Fruit fly (Drosophila melanogaster) whole organism, embryonic: ENCODE data around the gene CG14015.

Experiments used
- ATbp ChIP-seq: fragments of 200-800 bp; sonication (Bioruptor generic); optimal IDR thresholded peaks from 2 replicates; lab custom pipeline; 2017; ENCODE audit warnings: missing biosample characterization, mild to moderate bottlenecking, missing genetic modification characterization, missing genetic modification reagents
- B-H2 ChIP-seq: fragments of 200-800 bp; sonication (Bioruptor generic); optimal IDR thresholded peaks from 2 replicates; lab custom pipeline; 2018; ENCODE audit warnings: missing biosample characterization, mild to moderate bottlenecking, missing genetic modification characterization
- BEAF-32 ChIP-seq: fragments of 200-800 bp; sonication (Bioruptor generic); optimal IDR thresholded peaks from 3 replicates; lab custom pipeline; 2017; ENCODE audit warnings: missing biosample characterization, missing genetic modification characterization, mild to moderate bottlenecking, moderate library complexity, missing genetic modification reagents
- CG10565 ChIP-seq: fragments of 200-800 bp; sonication (Bioruptor generic); optimal IDR thresholded peaks from 3 replicates; lab custom pipeline; 2016; ENCODE audit warnings: missing biosample characterization, mild to moderate bottlenecking, missing genetic modification characterization
- CG11085 ChIP-seq: fragments of 200-800 bp; sonication (Bioruptor generic); IDR thresholded peaks from 2 replicates; pipeline ENCODE4 v1.3.6; 2022; ENCODE audit warnings: missing biosample characterization, missing genetic modification characterization
- CG13624 ChIP-seq: fragments of 200-800 bp; sonication (Bioruptor generic); optimal IDR thresholded peaks from 2 replicates; lab custom pipeline; 2016; ENCODE audit warnings: missing biosample characterization, missing genetic modification characterization
- CG15073 ChIP-seq: fragments of 200-800 bp; sonication (Bioruptor generic); optimal IDR thresholded peaks from 2 replicates; lab custom pipeline; 2016; ENCODE audit warnings: missing biosample characterization, missing genetic modification characterization
- CG16813 ChIP-seq: fragments of 200-800 bp; sonication (Bioruptor generic); IDR thresholded peaks from 3 replicates; pipeline ENCODE4 v1.3.6; 2022; ENCODE audit warnings: missing biosample characterization, missing genetic modification characterization; ENCODE audit not compliant: partially characterized antibody
- CG18619 ChIP-seq: fragments of 200-800 bp; sonication (Bioruptor generic); optimal IDR thresholded peaks from 3 replicates; lab custom pipeline; 2017; ENCODE audit warnings: missing biosample characterization, mild to moderate bottlenecking, missing genetic modification characterization
- CG30403 ChIP-seq: fragments of 200-800 bp; sonication (Bioruptor generic); optimal IDR thresholded peaks from 3 replicates; lab custom pipeline; 2016; ENCODE audit warnings: missing biosample characterization, missing genetic modification characterization
- CG30431 ChIP-seq: fragments of 200-800 bp; sonication (Bioruptor generic); optimal IDR thresholded peaks from 2 replicates; lab custom pipeline; 2017; ENCODE audit warnings: missing biosample characterization, missing genetic modification characterization
- CG3838 ChIP-seq: fragments of 200-800 bp; sonication (Bioruptor generic); optimal IDR thresholded peaks from 3 replicates; lab custom pipeline; 2016; ENCODE audit warnings: missing biosample characterization, missing genetic modification characterization
- CG5953 ChIP-seq: fragments of 200-800 bp; sonication (Bioruptor generic); IDR thresholded peaks from 2 replicates; pipeline ENCODE4 v1.3.6; 2022; ENCODE audit warnings: missing biosample characterization, missing genetic modification characterization
- CG6765 ChIP-seq: fragments of 200-800 bp; sonication (Bioruptor generic); optimal IDR thresholded peaks from 3 replicates; lab custom pipeline; 2017; ENCODE audit warnings: missing biosample characterization, mild to moderate bottlenecking, missing genetic modification characterization
- CG7372 ChIP-seq: fragments of 200-800 bp; sonication (Bioruptor generic); IDR thresholded peaks from 2 replicates; pipeline ENCODE4 v1.3.6; 2022; ENCODE audit warnings: missing biosample characterization, missing genetic modification characterization
- CG9727 ChIP-seq: fragments of 200-800 bp; sonication (Bioruptor generic); optimal IDR thresholded peaks from 3 replicates; lab custom pipeline; 2017; ENCODE audit warnings: missing biosample characterization, mild to moderate bottlenecking, missing genetic modification characterization
- CHES-1-like ChIP-seq: fragments of 200-800 bp; sonication (Bioruptor generic); optimal IDR thresholded peaks from 2 replicates; lab custom pipeline; 2016; ENCODE audit warnings: missing biosample characterization, missing genetic modification characterization
- CTCF ChIP-seq: fragments of 200-800 bp; sonication (Bioruptor generic); optimal IDR thresholded peaks from 2 replicates; lab custom pipeline; 2017; ENCODE audit warnings: missing biosample characterization, mild to moderate bottlenecking, missing genetic modification characterization, moderate library complexity
- Camta ChIP-seq: fragments of 200-800 bp; sonication (Bioruptor generic); optimal IDR thresholded peaks from 2 replicates; lab custom pipeline; 2016; ENCODE audit warnings: missing biosample characterization, missing genetic modification characterization
- Dbx ChIP-seq: fragments of 200-800 bp; sonication (Bioruptor generic); IDR thresholded peaks from 3 replicates; pipeline ENCODE4 v1.3.6; 2022; ENCODE audit warnings: missing biosample characterization, missing genetic modification characterization
- Dek ChIP-seq: fragments of 200-800 bp; sonication (Bioruptor generic); optimal IDR thresholded peaks from 3 replicates; lab custom pipeline; 2019; ENCODE audit warnings: missing biosample characterization, mild to moderate bottlenecking, missing genetic modification characterization, moderate library complexity
- Dfd ChIP-seq, 2 experiments: fragments of >200 bp; optimal IDR thresholded peaks; 2 replicates each; lab custom pipeline; 2017; ENCODE audit warnings: missing biosample characterization in 2 of 2, missing genetic modification characterization in 2 of 2
- Dll ChIP-seq: fragments of 200-800 bp; sonication (Bioruptor generic); IDR thresholded peaks from 4 replicates; pipeline ENCODE4 v1.3.6; 2022; ENCODE audit warnings: missing biosample characterization, missing genetic modification characterization; ENCODE audit not compliant: partially characterized antibody
- Dp ChIP-seq: fragments of 200-800 bp; sonication (Bioruptor generic); optimal IDR thresholded peaks from 2 replicates; lab custom pipeline; 2018; ENCODE audit warnings: missing biosample characterization, mild to moderate bottlenecking, missing genetic modification characterization, moderate library complexity
- Gsc ChIP-seq: fragments of 200-800 bp; sonication (Bioruptor generic); IDR thresholded peaks from 2 replicates; pipeline ENCODE4 v1.3.6; 2022; ENCODE audit warnings: missing biosample characterization, missing genetic modification characterization
- HLHmδ ChIP-seq: fragments of 200-800 bp; sonication (Bioruptor generic); optimal IDR thresholded peaks from 2 replicates; lab custom pipeline; 2018; ENCODE audit warnings: missing biosample characterization, mild to moderate bottlenecking, missing genetic modification characterization, moderate library complexity
- Hr3 ChIP-seq: fragments of 200-800 bp; sonication (Bioruptor generic); optimal IDR thresholded peaks from 3 replicates; lab custom pipeline; 2016; ENCODE audit warnings: missing biosample characterization, missing genetic modification characterization
- Jarid2 ChIP-seq: fragments of 200-800 bp; sonication (Bioruptor generic); optimal IDR thresholded peaks from 3 replicates; lab custom pipeline; 2017; ENCODE audit warnings: mild to moderate bottlenecking, missing biosample characterization, missing genetic modification reagents, missing genetic modification characterization
- Max ChIP-seq: fragments of 200-800 bp; sonication (Bioruptor generic); optimal IDR thresholded peaks from 2 replicates; lab custom pipeline; 2016; ENCODE audit warnings: missing biosample characterization, mild to moderate bottlenecking, missing genetic modification characterization
- Opbp ChIP-seq: fragments of 200-800 bp; sonication (Bioruptor generic); IDR thresholded peaks from 3 replicates; pipeline ENCODE4 v1.3.6; 2022; ENCODE audit warnings: missing biosample characterization, missing genetic modification characterization; ENCODE audit not compliant: partially characterized antibody
- Six4 ChIP-seq: fragments of 200-800 bp; sonication (Bioruptor generic); optimal IDR thresholded peaks from 2 replicates; lab custom pipeline; 2016; ENCODE audit warnings: missing biosample characterization, missing genetic modification characterization
- abd-A ChIP-seq: fragments of 200-800 bp; sonication (Bioruptor generic); optimal IDR thresholded peaks from 3 replicates; lab custom pipeline; 2019; ENCODE audit warnings: missing biosample characterization, mild to moderate bottlenecking, missing genetic modification characterization, moderate library complexity
- bbx ChIP-seq: fragments of 200-800 bp; sonication (Bioruptor generic); IDR thresholded peaks from 2 replicates; pipeline ENCODE4 v1.3.6; 2022; ENCODE audit warnings: missing biosample characterization, missing genetic modification characterization; ENCODE audit not compliant: partially characterized antibody
- bigmax ChIP-seq: fragments of 200-800 bp; sonication (Bioruptor generic); optimal IDR thresholded peaks from 2 replicates; lab custom pipeline; 2018; ENCODE audit warnings: missing biosample characterization, mild to moderate bottlenecking, missing genetic modification characterization
- bowl ChIP-seq: fragments of 200-800 bp; sonication (Bioruptor generic); IDR thresholded peaks from 2 replicates; pipeline ENCODE4 v1.3.6; 2022; ENCODE audit warnings: missing biosample characterization, missing genetic modification characterization
- cato ChIP-seq: fragments of 200-800 bp; sonication (Bioruptor generic); optimal IDR thresholded peaks from 2 replicates; lab custom pipeline; 2016; ENCODE audit warnings: missing biosample characterization, missing genetic modification characterization, borderline replicate concordance
- corto ChIP-seq: fragments of 200-800 bp; sonication (Bioruptor generic); optimal IDR thresholded peaks from 2 replicates; lab custom pipeline; 2016; ENCODE audit warnings: missing biosample characterization, mild to moderate bottlenecking, missing genetic modification characterization, moderate library complexity
- crol ChIP-seq: fragments of 200-800 bp; sonication (Bioruptor generic); IDR thresholded peaks from 2 replicates; pipeline ENCODE4 v1.3.6; 2022; ENCODE audit warnings: missing biosample characterization, missing genetic modification characterization
- dysf ChIP-seq: fragments of 200-800 bp; sonication (Bioruptor generic); IDR thresholded peaks from 3 replicates; pipeline ENCODE4 v1.3.6; 2022; ENCODE audit warnings: missing biosample characterization, missing genetic modification characterization
- emc ChIP-seq: fragments of 200-800 bp; sonication (Bioruptor generic); optimal IDR thresholded peaks from 2 replicates; lab custom pipeline; 2016; ENCODE audit warnings: missing biosample characterization, missing genetic modification characterization
- gsb-n ChIP-seq: fragments of 200-800 bp; sonication (Bioruptor generic); optimal IDR thresholded peaks from 3 replicates; lab custom pipeline; 2018; ENCODE audit warnings: missing biosample characterization, mild to moderate bottlenecking, missing genetic modification characterization
- h ChIP-seq: fragments of >200 bp; optimal IDR thresholded peaks from 2 replicates; lab custom pipeline; 2017
- hbn ChIP-seq: fragments of 200-800 bp; sonication (Bioruptor generic); IDR thresholded peaks from 2 replicates; pipeline ENCODE4 v1.3.6; 2022; ENCODE audit warnings: missing biosample characterization, missing genetic modification characterization; ENCODE audit not compliant: partially characterized antibody
- kay ChIP-seq: fragments of 200-800 bp; sonication (Bioruptor generic); optimal IDR thresholded peaks from 2 replicates; lab custom pipeline; 2016; ENCODE audit warnings: missing biosample characterization, missing genetic modification characterization
- ken ChIP-seq: fragments of 200-800 bp; sonication (Bioruptor generic); IDR thresholded peaks from 3 replicates; pipeline ENCODE4 v1.3.6; 2022; ENCODE audit warnings: missing biosample characterization, missing genetic modification characterization
- odd ChIP-seq: fragments of 200-800 bp; sonication (Bioruptor generic); optimal IDR thresholded peaks from 2 replicates; lab custom pipeline; 2017; ENCODE audit warnings: missing biosample characterization, mild to moderate bottlenecking, missing genetic modification characterization
- onecut ChIP-seq: fragments of 200-800 bp; sonication (Bioruptor generic); IDR thresholded peaks from 2 replicates; pipeline ENCODE4 v1.3.6; 2022; ENCODE audit warnings: missing biosample characterization, missing genetic modification characterization
- pita ChIP-seq: fragments of 200-800 bp; sonication (Bioruptor generic); optimal IDR thresholded peaks from 2 replicates; lab custom pipeline; 2017; ENCODE audit warnings: missing biosample characterization, mild to moderate bottlenecking, missing genetic modification characterization
- rib ChIP-seq: fragments of 200-800 bp; sonication (Bioruptor generic); IDR thresholded peaks from 2 replicates; pipeline ENCODE4 v1.3.6; 2022; ENCODE audit warnings: missing biosample characterization, missing genetic modification characterization
- run ChIP-seq: fragments of 200-800 bp; sonication (Bioruptor generic); optimal IDR thresholded peaks from 3 replicates; lab custom pipeline; 2018; ENCODE audit warnings: missing biosample characterization, mild to moderate bottlenecking, missing genetic modification characterization
- slou ChIP-seq: fragments of 200-800 bp; sonication (Bioruptor generic); optimal IDR thresholded peaks from 3 replicates; lab custom pipeline; 2016; ENCODE audit warnings: missing biosample characterization, missing genetic modification characterization
- vvl ChIP-seq: fragments of 200-800 bp; sonication (Bioruptor generic); IDR thresholded peaks from 2 replicates; pipeline ENCODE4 v1.3.6; 2022; ENCODE audit warnings: missing biosample characterization, missing genetic modification characterization

The CG14015 gene

DNA sequence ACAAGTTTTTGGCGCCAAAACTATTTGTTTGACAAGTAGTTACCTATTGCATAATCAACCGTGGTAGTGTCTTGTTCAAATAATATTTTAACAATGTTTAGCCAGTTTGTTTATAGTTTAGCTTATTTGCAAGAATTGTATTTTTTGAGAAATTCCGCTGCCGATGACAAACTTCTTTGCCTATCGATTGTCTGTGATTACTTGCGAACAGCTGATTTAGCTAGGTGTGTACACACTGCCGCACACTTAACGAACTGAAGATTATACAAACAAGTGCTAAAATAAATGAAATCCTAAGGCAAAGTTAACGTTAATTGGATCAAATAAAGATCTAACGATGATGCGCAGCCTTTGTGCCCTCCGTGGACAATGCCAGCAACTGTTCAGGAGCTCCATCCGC lies 12.3 kb downstream of the CG14015 start, which contains the start of gene Cox11 (continued):
- TF ChIP-seq Dfd (GFP tag; optimal IDR thresholded peaks at IDR 0.05; lab: Kevin White, UChicago) (no peak), CG3838 (no peak), abd-A (tag; lab: Kevin White, UChicago) (no peak), HLHmδ (GFP tag; lab: Kevin White, UChicago) (no peak), slou (GFP tag; lab: Kevin White, UChicago) (no peak), pita (no peak), Dp (GFP tag; lab: Kevin White, UChicago) (peak; percentile 71), Max (GFP tag; lab: Kevin White, UChicago) (no peak), CHES-1-like (GFP tag; lab: Kevin White, UChicago) (no peak), CG9727 (GFP tag; lab: Kevin White, UChicago) (no peak), Six4 (GFP tag; lab: Kevin White, UChicago) (no peak), CG5953 (GFP tag; lab: Robert Waterston, UW) (no peak), hbn (GFP tag; lab: Robert Waterston, UW) (peak; percentile 27; the same call in 1 of the 2 replicates), Hr3 (GFP tag; lab: Kevin White, UChicago) (no peak), CTCF (GFP tag; lab: Kevin White, UChicago) (no peak), CG30431 (GFP tag; lab: Kevin White, UChicago) (no peak), run (tag; lab: Kevin White, UChicago) (no peak), CG6765 (GFP tag; lab: Kevin White, UChicago) (no peak), Gsc (no peak), cato (GFP tag; lab: Kevin White, UChicago) (no peak), B-H2 (GFP tag; lab: Kevin White, UChicago) (no peak), gsb-n (tag; lab: Kevin White, UChicago) (no peak), h (no peak), ATbp (GFP tag; lab: Kevin White, UChicago) (no peak), Dek (tag; lab: Kevin White, UChicago) (no peak), odd (GFP tag; lab: Kevin White, UChicago) (no peak), bigmax (no peak), vvl (GFP tag; lab: Robert Waterston, UW) (no peak), Opbp (GFP tag; lab: Robert Waterston, UW) (peak; percentile 60; the same call in 2 of the 3 replicates), emc (GFP tag; lab: Kevin White, UChicago) (no peak), CG10565 (GFP tag; lab: Kevin White, UChicago) (no peak), CG11085 (GFP tag; lab: Robert Waterston, UW) (no peak), BEAF-32 (GFP tag; lab: Kevin White, UChicago) (peak; percentile 27), Dll (GFP tag; lab: Robert Waterston, UW) (peak; percentile 44; the same call in 2 of the 4 replicates), bbx (peak; percentile 73), ken (GFP tag; lab: Robert Waterston, UW) (no peak), CG13624 (GFP tag; lab: Kevin White, UChicago) (no peak), Dbx (GFP tag; lab: Robert Waterston, UW) (no peak), CG7372 (GFP tag; lab: Robert Waterston, UW) (no peak), rib (GFP tag; lab: Robert Waterston, UW) (no peak), dysf (no peak), crol (GFP tag; lab: Robert Waterston, UW) (no peak), CG15073 (GFP tag; lab: Kevin White, UChicago) (no peak), CG16813 (GFP tag; lab: Robert Waterston, UW) (no peak; the same call in 2 of the 3 replicates), onecut (GFP tag; lab: Robert Waterston, UW) (no peak), Jarid2 (GFP tag; lab: Kevin White, UChicago) (no peak), CG30403 (GFP tag; lab: Kevin White, UChicago) (no peak), corto (GFP tag; lab: Kevin White, UChicago) (no peak), kay (GFP tag; lab: Kevin White, UChicago) (no peak), bowl (GFP tag; lab: Robert Waterston, UW) (no peak), CG18619 (no peak), Camta (GFP tag; lab: Kevin White, UChicago) (no peak)
